Worm (Caenorhabditis elegans) whole organism, late embryonic: ENCODE results near the gene C28C12.11.

Experiments
- pha-4 ChIP-seq: fragments of 150-350 bp; optimal IDR thresholded peaks from 2 replicates; lab custom pipeline; 2018; ENCODE audit warnings: missing biosample characterization, missing genetic modification reagents, missing genetic modification characterization
- zip-5 ChIP-seq: sonication (generic microtip); optimal IDR thresholded peaks from 2 replicates; lab custom pipeline; 2016; ENCODE audit warnings: missing genetic modification characterization, missing compliant biosample characterization

ce11 chrIV:8489915-8490314, 16.1 kb downstream of the C28C12.11 start, which contains the start of gene srlf-2:
- TF ChIP-seq pha-4 (tag; lab: Kevin White, UChicago) (no peak), zip-5 (tag; lab: Kevin White, UChicago) (no peak)
